Worm (Caenorhabditis elegans): ENCODE results near the gene fbxb-9.

- TF ChIP-seq mls-2 (tag; optimal IDR thresholded peaks at IDR 0.05) (no peak), ces-1 (GFP tag; optimal IDR thresholded peaks at IDR 0.05) (no peak)
These were observed 13.5 kb downstream of the fbxb-9 start for ce11 chrIV:11148788-11149366.
